Worm (Caenorhabditis elegans): ENCODE data around the gene ugt-17.

DNA sequence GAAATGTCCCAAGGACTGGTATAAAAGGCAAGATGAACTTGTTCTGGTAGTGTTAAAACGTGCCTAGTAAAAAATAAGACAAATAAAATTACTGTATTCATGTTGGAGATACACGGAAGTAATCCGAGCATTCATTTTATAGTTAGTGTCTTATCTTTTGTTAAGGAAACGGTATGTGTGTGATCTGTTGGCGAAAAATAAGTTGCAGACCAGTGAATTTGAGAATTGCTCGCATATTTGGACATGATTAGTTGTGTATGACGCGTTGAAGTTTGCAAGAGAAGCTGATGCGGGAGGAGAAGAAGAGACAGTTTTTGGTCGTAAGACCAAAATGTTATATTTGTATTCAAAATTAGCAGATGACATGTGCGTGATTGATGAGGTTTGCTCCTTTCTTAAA, 2.8 kb downstream of the ugt-17 start, which contains the start of gene C08B6.14:
- no peak for TF ChIP-seq ceh-30 (tag; optimal IDR thresholded peaks at IDR 0.05)
- no peak for TF ChIP-seq ceh-24 (tag; optimal IDR thresholded peaks at IDR 0.05)
- TF ChIP-seq ama-1 (optimal IDR thresholded peaks at IDR 0.05), result no peak
- TF ChIP-seq sox-2 (GFP tag; IDR thresholded peaks at IDR 0.05), result no peak
